Worm (Caenorhabditis elegans) whole organism, L4/young adult: ENCODE data around the gene clec-226.

Source experiments
- W03F9.2 ChIP-seq: fragments of 150-350 bp; optimal IDR thresholded peaks from 2 replicates; lab custom pipeline; 2014; ENCODE audit warnings: missing biosample characterization, missing genetic modification characterization
- dao-5 ChIP-seq: sonication (generic microtip); optimal IDR thresholded peaks from 2 replicates; lab custom pipeline; 2016; ENCODE audit warnings: missing genotype, missing genetic modification characterization, moderate library complexity, missing compliant biosample characterization
- him-1 ChIP-seq: sonication (generic microtip); optimal IDR thresholded peaks from 2 replicates; lab custom pipeline; 2016; ENCODE audit warnings: missing genotype, missing genetic modification reagents, missing genetic modification characterization, missing compliant biosample characterization

- no peak for TF ChIP-seq dao-5
- TF ChIP-seq him-1 (tag; lab: Kevin White, UChicago), result no peak
- TF ChIP-seq W03F9.2 (tag; lab: Kevin White, UChicago), result no peak
Observed at ce11 chrV:13929503-13929902, 17.3 kb upstream of the clec-226 start, which contains the start of gene srxa-13.
